Worm (Caenorhabditis elegans): ENCODE results near the gene Y75B7AL.2.

ce11 chrV:1287276-1287675 is 70.7 kb downstream of the Y75B7AL.2 start:
- TF ChIP-seq ceh-39 (tag; optimal IDR thresholded peaks at IDR 0.05) (no peak), lsy-2 (tag; optimal IDR thresholded peaks at IDR 0.05) (no peak), ces-1 (GFP tag; optimal IDR thresholded peaks at IDR 0.05) (no peak), ztf-11 (tag; optimal IDR thresholded peaks at IDR 0.05) (no peak), snpc-4 (tag; optimal IDR thresholded peaks at IDR 0.05) (no peak), unc-62 (GFP tag; optimal IDR thresholded peaks at IDR 0.05) (no peak), blmp-1 (tag; optimal IDR thresholded peaks at IDR 0.05) (no peak), nhr-28 (tag; optimal IDR thresholded peaks at IDR 0.05) (no peak), pha-4 (tag; optimal IDR thresholded peaks at IDR 0.05) (no peak)

All from whole organism, mixed stage, embryonic.